Worm (Caenorhabditis elegans) whole organism, L3 larva: ENCODE results near the gene fos-1.

Source experiments
- elt-2 ChIP-seq: sonication (generic microtip); optimal IDR thresholded peaks from 2 replicates; lab custom pipeline; 2016; ENCODE audit warnings: missing genetic modification reagents, mild to moderate bottlenecking, missing genetic modification characterization, missing compliant biosample characterization
- elt-3 ChIP-seq, 3 experiments: fragments of 150-350 bp in 1 of 3; sonication (generic microtip) in 2 of 3; optimal IDR thresholded peaks; 2 replicates in 2 of 3; 4 replicates in 1 of 3; lab custom pipeline; 2014 to 2017; ENCODE audit warnings: missing biosample characterization in 3 of 3, missing genetic modification characterization in 3 of 3
- fkh-10 ChIP-seq: sonication (generic microtip); optimal IDR thresholded peaks from 2 replicates; lab custom pipeline; 2017; ENCODE audit warnings: missing biosample characterization, missing genetic modification reagents, missing genetic modification characterization
- lin-39 ChIP-seq: fragments of 150-350 bp; optimal IDR thresholded peaks from 2 replicates; lab custom pipeline; 2018; ENCODE audit warnings: missing biosample characterization, missing genetic modification reagents, missing genetic modification characterization
- snpc-4 ChIP-seq: fragments of 150-350 bp; optimal IDR thresholded peaks from 2 replicates; lab custom pipeline; 2014; ENCODE audit warnings: missing biosample characterization, missing genetic modification characterization
- zag-1 ChIP-seq: fragments of 150-350 bp; optimal IDR thresholded peaks from 2 replicates; lab custom pipeline; 2014; ENCODE audit warnings: missing biosample characterization, missing genetic modification characterization
- ztf-11 ChIP-seq: fragments of 150-350 bp; optimal IDR thresholded peaks from 2 replicates; lab custom pipeline; 2014; ENCODE audit warnings: missing biosample characterization, missing genetic modification characterization

DNA sequence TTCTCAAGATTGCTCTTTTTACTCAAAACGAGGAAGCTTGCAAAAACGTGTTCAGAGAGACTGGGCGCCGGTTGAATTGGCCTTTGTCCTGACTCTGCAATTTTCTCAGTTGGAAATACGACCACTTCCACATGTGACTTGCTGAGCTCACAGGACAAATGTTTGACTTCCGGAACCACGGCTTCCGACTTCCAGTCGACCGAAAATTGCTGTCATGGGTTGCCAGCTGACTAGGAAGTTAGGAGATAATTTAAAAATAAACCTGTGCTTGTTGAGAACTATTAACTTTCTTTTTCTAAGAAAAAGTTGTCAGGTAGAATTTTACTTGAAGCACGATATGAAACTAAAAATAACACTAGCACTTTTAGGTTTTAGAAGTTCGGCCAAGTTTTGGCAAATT, 28.2 kb downstream of the fos-1 start:
- no peak for TF ChIP-seq snpc-4
- no peak for TF ChIP-seq fkh-10 (GFP tag; lab: Kevin White, UChicago)
- no peak for TF ChIP-seq ztf-11 (tag; lab: Kevin White, UChicago)
- TF ChIP-seq elt-2 (tag; lab: Kevin White, UChicago), result no peak
- no peak for TF ChIP-seq elt-3 (tag; optimal IDR thresholded peaks at IDR 0.05; lab: Kevin White, UChicago)
- no peak for TF ChIP-seq lin-39 (tag; lab: Kevin White, UChicago)
- TF ChIP-seq zag-1 (tag; lab: Kevin White, UChicago), result no peak
